Fruit fly (Drosophila melanogaster): Measurements from ENCODE around the gene Gpdh3.

The Gpdh3 gene

DNA sequence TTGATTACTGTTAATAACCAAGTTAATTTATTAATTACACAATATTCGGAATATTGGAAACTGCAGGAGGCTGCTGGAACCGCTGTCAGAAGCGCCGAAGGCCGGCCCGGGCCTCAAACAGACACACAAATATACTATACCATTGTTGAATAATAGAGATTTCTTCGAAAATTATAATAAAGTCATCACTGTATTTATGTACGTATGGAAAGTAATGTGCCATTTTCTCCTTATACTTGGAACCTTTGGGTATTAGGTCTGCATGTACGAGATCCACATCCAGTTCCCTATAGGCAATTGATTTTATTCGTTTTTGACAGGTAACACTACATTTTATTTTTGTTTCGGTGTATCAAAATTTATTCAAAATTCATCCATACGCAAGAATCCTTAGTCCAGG is 9.3 kb upstream of the Gpdh3 start, which contains the start of gene CG7069:
TSS of gene CG7069 (plus strand) at position 301 of the 400 bp plus-strand sequence.
- TF ChIP-seq CG9948 (tag; optimal IDR thresholded peaks at IDR 0.05) (no peak), gl (tag; optimal IDR thresholded peaks at IDR 0.05) (no peak), CG34367 (tag; optimal IDR thresholded peaks at IDR 0.05) (no peak), Pif1A (GFP tag; optimal IDR thresholded peaks at IDR 0.05) (no peak)

dm6 chr3R:22375674-22376073 is 6.2 kb upstream of the Gpdh3 start, which contains the start of gene CG18596:
Gene CG18596 (plus strand): TSS chr3R:22375923.
- TF ChIP-seq CG4496 (GFP tag; IDR thresholded peaks at IDR 0.05) (no peak), gl (tag; optimal IDR thresholded peaks at IDR 0.05) (no peak), CG32121 (GFP tag; IDR thresholded peaks at IDR 0.05) (no peak), CG10348 (GFP tag; IDR thresholded peaks at IDR 0.05) (no peak), D1 (tag; optimal IDR thresholded peaks at IDR 0.05) (no peak), CG14655 (GFP tag; optimal IDR thresholded peaks at IDR 0.05) (no peak)

dm6 chr3R:22379942-22380341 is 1.9 kb upstream of the Gpdh3 start, which contains the start of gene CG34149:
Gene CG34149 (plus strand): TSS chr3R:22380128.
- TF ChIP-seq CG10348 (GFP tag; IDR thresholded peaks at IDR 0.05): no peak
- TF ChIP-seq CG12605 (GFP tag; IDR thresholded peaks at IDR 0.05): no peak
- TF ChIP-seq D1 (tag; optimal IDR thresholded peaks at IDR 0.05): no peak
- no peak for TF ChIP-seq gl (tag; optimal IDR thresholded peaks at IDR 0.05)
- TF ChIP-seq Ets98B (GFP tag; IDR thresholded peaks at IDR 0.05): no peak
- no peak for TF ChIP-seq CG15710 (tag; optimal IDR thresholded peaks at IDR 0.05)
- TF ChIP-seq rn (GFP tag; IDR thresholded peaks at IDR 0.05): no peak
- no peak for TF ChIP-seq Pif1A (GFP tag; optimal IDR thresholded peaks at IDR 0.05)
- no peak for TF ChIP-seq CG34367 (tag; optimal IDR thresholded peaks at IDR 0.05)
- TF ChIP-seq Snoo (tag; optimal IDR thresholded peaks at IDR 0.05): no peak
- no peak for TF ChIP-seq EcR (GFP tag; optimal IDR thresholded peaks at IDR 0.05)
- TF ChIP-seq CG8301 (tag; optimal IDR thresholded peaks at IDR 0.05): no peak
- TF ChIP-seq CG17806 (tag; optimal IDR thresholded peaks at IDR 0.05): no peak
- TF ChIP-seq CG13204 (GFP tag; optimal IDR thresholded peaks at IDR 0.05): no peak

DNA sequence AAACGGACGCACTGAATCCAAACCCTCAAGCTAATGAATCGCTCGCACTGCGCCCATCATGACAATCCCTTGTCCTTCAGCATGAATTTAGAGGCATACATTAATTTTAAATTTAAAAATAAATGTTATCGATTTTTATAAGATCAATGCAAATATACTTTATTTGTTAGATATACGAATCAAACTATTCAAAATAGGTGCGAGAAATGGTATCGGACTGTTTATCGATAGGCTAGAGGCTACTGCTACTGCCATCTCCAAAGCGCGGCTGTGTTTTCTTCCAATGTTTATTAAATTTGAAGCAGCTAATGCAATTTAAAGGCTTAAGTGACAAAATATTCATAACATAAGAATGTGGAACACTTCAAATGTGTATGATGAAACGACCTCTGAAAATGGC is 758 bp upstream of the Gpdh3 start, which contains the start of gene CG43342:
TSS of gene CG43342 (plus strand) at position 264 of the 400 bp plus-strand sequence.
- TF ChIP-seq CG8301 (tag; optimal IDR thresholded peaks at IDR 0.05) (no peak), CG13204 (GFP tag; optimal IDR thresholded peaks at IDR 0.05) (no peak), CG15710 (tag; optimal IDR thresholded peaks at IDR 0.05) (no peak), CG14655 (GFP tag; optimal IDR thresholded peaks at IDR 0.05) (no peak), CG4496 (GFP tag; IDR thresholded peaks at IDR 0.05) (no peak), gl (tag; optimal IDR thresholded peaks at IDR 0.05) (no peak), CG10348 (GFP tag; IDR thresholded peaks at IDR 0.05) (no peak), CG12605 (GFP tag; IDR thresholded peaks at IDR 0.05) (no peak), Snoo (tag; optimal IDR thresholded peaks at IDR 0.05) (no peak), CG32121 (GFP tag; IDR thresholded peaks at IDR 0.05) (no peak), Pif1A (GFP tag; optimal IDR thresholded peaks at IDR 0.05) (no peak), EcR (GFP tag; optimal IDR thresholded peaks at IDR 0.05) (no peak), CG9948 (tag; optimal IDR thresholded peaks at IDR 0.05) (no peak), rn (GFP tag; IDR thresholded peaks at IDR 0.05) (no peak), CG34367 (tag; optimal IDR thresholded peaks at IDR 0.05) (no peak), CG8159 (tag; optimal IDR thresholded peaks at IDR 0.05) (no peak)

DNA sequence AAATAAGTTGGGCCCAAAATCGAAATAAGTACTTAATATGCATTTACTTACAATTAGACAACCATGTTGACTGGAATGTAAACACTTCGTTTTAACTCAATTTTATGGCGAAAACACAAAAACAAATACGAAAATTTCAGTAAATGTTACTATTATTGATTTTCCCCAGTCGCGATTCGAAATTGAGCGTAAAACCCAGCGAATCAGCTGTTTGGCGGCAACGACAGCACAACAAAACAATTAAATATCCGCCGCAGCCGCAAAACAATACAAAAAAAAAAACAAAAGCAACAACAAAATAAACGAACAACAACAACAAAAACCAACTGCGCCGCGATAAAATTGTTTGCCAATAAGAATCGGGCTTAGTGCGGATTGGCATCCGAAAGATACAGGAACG is 7.8 kb downstream of the Gpdh3 start, which contains the start of the genes CAH8 and CG7059:
TSS of gene CAH8 (minus strand) at position 101 of the 400 bp plus-strand sequence.
TSS of gene CG7059 (plus strand) at position 167 of the 400 bp plus-strand sequence.
- TF ChIP-seq CG12605 (GFP tag; IDR thresholded peaks at IDR 0.05) (0 out of 2 replicates have a peak, but pooled peaks have one; percentile 11), Ets98B (GFP tag; IDR thresholded peaks at IDR 0.05) (no peak), CG15710 (tag; optimal IDR thresholded peaks at IDR 0.05) (no peak), fd96Ca (GFP tag; IDR thresholded peaks at IDR 0.05) (no peak)

DNA sequence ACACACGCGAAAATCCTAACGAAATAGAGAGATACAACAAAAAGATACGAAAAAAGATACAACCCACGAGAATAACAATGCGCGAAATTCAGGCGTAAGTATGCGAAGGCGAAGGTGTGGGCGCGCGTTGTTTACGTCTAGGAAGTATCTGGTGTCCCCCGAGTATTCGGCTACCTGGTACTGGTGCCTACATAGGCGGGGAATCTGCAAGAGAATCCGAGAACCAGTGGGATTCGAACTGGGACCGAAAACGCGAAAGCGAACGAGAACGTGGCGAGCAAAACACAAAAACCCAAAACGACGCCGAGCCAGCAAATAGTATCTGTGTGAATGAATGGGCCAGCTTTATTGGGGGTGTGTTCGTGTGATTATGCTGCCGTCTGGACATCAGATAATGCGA is 8.3 kb downstream of the Gpdh3 start:
- no peak for TF ChIP-seq CG14655 (GFP tag; optimal IDR thresholded peaks at IDR 0.05)
- no peak for TF ChIP-seq CG9948 (tag; optimal IDR thresholded peaks at IDR 0.05)
- TF ChIP-seq CG32121 (GFP tag; IDR thresholded peaks at IDR 0.05): no peak

- TF ChIP-seq Pif1A (GFP tag; optimal IDR thresholded peaks at IDR 0.05): no peak
- TF ChIP-seq CG9948 (tag; optimal IDR thresholded peaks at IDR 0.05): no peak
- TF ChIP-seq CG4496 (GFP tag; IDR thresholded peaks at IDR 0.05): no peak
- TF ChIP-seq CG8159 (tag; optimal IDR thresholded peaks at IDR 0.05): no peak
- no peak for TF ChIP-seq D1 (tag; optimal IDR thresholded peaks at IDR 0.05)
- TF ChIP-seq CG14655 (GFP tag; optimal IDR thresholded peaks at IDR 0.05): no peak
- TF ChIP-seq CG10348 (GFP tag; IDR thresholded peaks at IDR 0.05): no peak
- no peak for TF ChIP-seq rn (GFP tag; IDR thresholded peaks at IDR 0.05)
- no peak for TF ChIP-seq Ets98B (GFP tag; IDR thresholded peaks at IDR 0.05)
- no peak for TF ChIP-seq CG17806 (tag; optimal IDR thresholded peaks at IDR 0.05)
- TF ChIP-seq CG32121 (GFP tag; IDR thresholded peaks at IDR 0.05): no peak
- no peak for TF ChIP-seq gl (tag; optimal IDR thresholded peaks at IDR 0.05)
- no peak for TF ChIP-seq CG13204 (GFP tag; optimal IDR thresholded peaks at IDR 0.05)
- TF ChIP-seq CG12605 (GFP tag; IDR thresholded peaks at IDR 0.05): no peak
- no peak for TF ChIP-seq CG34367 (tag; optimal IDR thresholded peaks at IDR 0.05)
- no peak for TF ChIP-seq Pif1B (GFP tag; optimal IDR thresholded peaks at IDR 0.05)
- no peak for TF ChIP-seq Snoo (tag; optimal IDR thresholded peaks at IDR 0.05)
- TF ChIP-seq fd96Ca (GFP tag; IDR thresholded peaks at IDR 0.05): no peak
- no peak for TF ChIP-seq EcR (GFP tag; optimal IDR thresholded peaks at IDR 0.05)
- TF ChIP-seq CG8301 (tag; optimal IDR thresholded peaks at IDR 0.05): no peak
Observed at dm6 chr3R:22394004-22394403, 12.2 kb downstream of the Gpdh3 start, which contains the start of gene CG13857. Gene CG13857 (minus strand): TSS chr3R:22394104.
